Fruit fly (Drosophila melanogaster): ENCODE measurements around the gene pns.
A peak's percentile ranks its signal among the peaks of the same experiment; 100 is the strongest.

The pns gene

DNA sequence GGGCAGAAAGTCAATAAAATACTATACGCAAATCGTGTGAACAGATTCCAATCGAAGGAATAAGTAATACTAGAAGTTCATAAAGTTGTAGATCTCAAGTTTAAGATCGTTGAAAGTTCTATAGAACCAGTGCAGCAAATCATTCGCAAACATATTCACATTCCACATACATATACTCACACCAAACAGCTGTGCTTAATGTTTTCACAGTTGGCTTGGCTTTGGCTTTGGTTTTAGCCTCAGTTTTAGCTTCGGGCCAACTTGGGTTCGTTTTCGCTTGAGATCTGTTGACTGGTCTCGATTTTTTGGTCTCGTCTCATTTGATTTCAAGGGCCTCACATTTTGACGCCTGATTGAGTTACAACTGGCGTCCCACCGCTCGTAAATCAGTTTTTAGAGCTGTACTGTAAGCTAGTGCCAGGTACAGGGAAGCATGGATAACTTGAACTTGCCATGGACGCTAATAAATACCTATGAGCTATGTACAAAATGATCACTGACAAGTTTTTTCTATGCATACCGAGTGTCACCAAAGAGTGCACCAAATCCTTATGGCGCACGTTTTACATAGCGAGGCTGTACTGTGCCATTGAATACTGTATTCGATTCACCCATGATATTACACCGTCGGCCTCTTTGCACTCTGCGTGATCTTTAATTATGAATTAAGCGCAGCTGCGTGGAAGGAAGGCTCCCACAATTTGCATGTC lies 50.4 kb downstream of the pns start (continued):
- TF ChIP-seq Taf1 (GFP tag; IDR thresholded peaks at IDR 0.05) (peak; percentile 70; the same call in 1 of the 2 replicates), CG4404 (GFP tag; IDR thresholded peaks at IDR 0.05) (peak; percentile 77), tna (GFP tag; IDR thresholded peaks at IDR 0.05; ENCODE audit: partially characterized antibody) (no peak), grn (GFP tag; optimal IDR thresholded peaks at IDR 0.05) (no peak), CG6683 (GFP tag; optimal IDR thresholded peaks at IDR 0.05) (peak; percentile 55), CG2875 (GFP tag; optimal IDR thresholded peaks at IDR 0.05) (peak; percentile 22), MESR4 (GFP tag; optimal IDR thresholded peaks at IDR 0.05) (no peak), CG1603 (tag; optimal IDR thresholded peaks at IDR 0.05) (peak; percentile 86), trem (tag; optimal IDR thresholded peaks at IDR 0.05) (peak; percentile 18), CG10431 (GFP tag; optimal IDR thresholded peaks at IDR 0.05) (no peak), D19A (tag; optimal IDR thresholded peaks at IDR 0.05) (peak; percentile 59), HLH3B (GFP tag; IDR thresholded peaks at IDR 0.05) (peak; percentile 88), knrl (GFP tag; IDR thresholded peaks at IDR 0.05; ENCODE audit: partially characterized antibody) (no peak), nerfin-2 (GFP tag; IDR thresholded peaks at IDR 0.05; ENCODE audit: partially characterized antibody) (no peak), CG7839 (tag; optimal IDR thresholded peaks at IDR 0.05) (peak; percentile 93), yki (optimal IDR thresholded peaks at IDR 0.05) (no peak), CG10366 (GFP tag; IDR thresholded peaks at IDR 0.05) (peak; percentile 87), gro (GFP tag; optimal IDR thresholded peaks at IDR 0.05) (peak; percentile 91), CG8281 (tag; optimal IDR thresholded peaks at IDR 0.05) (peak; percentile 59), ATbp (GFP tag; optimal IDR thresholded peaks at IDR 0.05) (peak; percentile 61), ci (GFP tag; IDR thresholded peaks at IDR 0.05) (peak; percentile 83), Doc3 (GFP tag; IDR thresholded peaks at IDR 0.05; ENCODE audit: partially characterized antibody) (0 out of 3 replicates have a peak, but pooled peaks have one; percentile 26), Mad (GFP tag; optimal IDR thresholded peaks at IDR 0.05) (peak; percentile 60), emc (GFP tag; optimal IDR thresholded peaks at IDR 0.05) (peak; percentile 65), CG7987 (GFP tag; optimal IDR thresholded peaks at IDR 0.05) (peak; percentile 47), Med (GFP tag) (peak; percentile 99), ro (GFP tag; IDR thresholded peaks at IDR 0.05) (peak; percentile 55; the same call in 1 of the 2 replicates), Rfx (GFP tag; IDR thresholded peaks at IDR 0.05) (peak; percentile 95), CG13894 (tag; optimal IDR thresholded peaks at IDR 0.05) (peak; percentile 57), jigr1 (GFP tag; IDR thresholded peaks at IDR 0.05) (peak; percentile 65; the same call in 2 of the 3 replicates), CG14014 (GFP tag; IDR thresholded peaks at IDR 0.05) (peak; percentile 94), CG7963 (GFP tag; IDR thresholded peaks at IDR 0.05; ENCODE audit: partially characterized antibody) (no peak), ac (GFP tag; optimal IDR thresholded peaks at IDR 0.05) (no peak), Dll (GFP tag; IDR thresholded peaks at IDR 0.05; ENCODE audit: partially characterized antibody) (no peak), Optix (GFP tag; IDR thresholded peaks at IDR 0.05) (peak; percentile 78; the same call in 2 of the 3 replicates), cato (GFP tag; optimal IDR thresholded peaks at IDR 0.05; ENCODE audit: borderline replicate concordance) (peak; percentile 12), gsb (GFP tag; IDR thresholded peaks at IDR 0.05) (peak; percentile 88), CG32532 (GFP tag; IDR thresholded peaks at IDR 0.05) (peak; percentile 91), CG5180 (GFP tag; optimal IDR thresholded peaks at IDR 0.05) (peak; percentile 51), Pdp1 (GFP tag; optimal IDR thresholded peaks at IDR 0.05) (peak; percentile 83 to 88), gfzf (GFP tag; optimal IDR thresholded peaks at IDR 0.05) (no peak), Dek (tag; optimal IDR thresholded peaks at IDR 0.05) (peak; percentile 49), CG13296 (GFP tag; optimal IDR thresholded peaks at IDR 0.05) (peak; percentile 80), Hsf (GFP tag; optimal IDR thresholded peaks at IDR 0.05) (peak; percentile 72), Poxn (GFP tag; IDR thresholded peaks at IDR 0.05) (0 out of 2 replicates have a peak, but pooled peaks have one; percentile 35), CG11093 (GFP tag; IDR thresholded peaks at IDR 0.05) (peak; percentile 69), Mes4 (GFP tag; optimal IDR thresholded peaks at IDR 0.05) (peak; percentile 32), CG1832 (GFP tag; optimal IDR thresholded peaks at IDR 0.05) (no peak)

All from whole organism, embryonic.